Fruit fly (Drosophila melanogaster): Measurements from ENCODE around the gene C3G.

C3G gene

DNA sequence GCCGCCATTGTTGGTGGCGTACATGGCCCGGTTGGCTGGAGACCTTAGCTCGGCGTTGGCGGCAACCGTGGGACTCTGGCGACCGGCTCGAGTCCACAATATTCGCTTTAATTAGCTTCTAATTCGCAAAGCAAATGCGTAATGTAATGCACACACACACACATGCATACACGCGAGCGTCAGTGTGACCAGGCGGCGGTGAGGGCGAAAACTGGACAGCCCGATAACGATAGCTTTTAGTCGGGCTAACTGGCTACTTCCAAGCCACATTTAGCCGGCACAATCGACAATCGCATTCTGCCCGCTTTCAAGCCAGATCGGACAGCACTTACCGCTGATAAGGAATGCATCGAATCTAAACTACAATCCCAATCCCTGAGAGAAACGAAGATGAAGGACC is 17.3 kb upstream of the C3G start, which contains the start of the genes Nf-YC and xit (continued):
- TF ChIP-seq sim (GFP tag; IDR thresholded peaks at IDR 0.05) (no peak), hth (optimal IDR thresholded peaks at IDR 0.05) (no peak), CG10565 (GFP tag; optimal IDR thresholded peaks at IDR 0.05) (no peak), slp2 (GFP tag; optimal IDR thresholded peaks at IDR 0.05) (no peak), Dip3 (GFP tag; optimal IDR thresholded peaks at IDR 0.05) (no peak), cad (GFP tag; optimal IDR thresholded peaks at IDR 0.05) (no peak), pros (GFP tag; optimal IDR thresholded peaks at IDR 0.05) (no peak), z (GFP tag; IDR thresholded peaks at IDR 0.05) (no peak), Eip74EF (GFP tag; optimal IDR thresholded peaks at IDR 0.05) (no peak), CG11398 (GFP tag; optimal IDR thresholded peaks at IDR 0.05) (no peak), Optix (GFP tag; IDR thresholded peaks at IDR 0.05) (no peak), Opbp (GFP tag; IDR thresholded peaks at IDR 0.05; ENCODE audit: partially characterized antibody) (peak; percentile 57; the same call in 1 of the 3 replicates), Ets97D (GFP tag; optimal IDR thresholded peaks at IDR 0.05) (peak; percentile 40), CG8359 (GFP tag; optimal IDR thresholded peaks at IDR 0.05; ENCODE audit: borderline replicate concordance) (no peak), bcd (GFP tag; optimal IDR thresholded peaks at IDR 0.05) (no peak), CG2120 (GFP tag; optimal IDR thresholded peaks at IDR 0.05) (peak; percentile 54), az2 (GFP tag; optimal IDR thresholded peaks at IDR 0.05) (no peak), Usf (GFP tag; optimal IDR thresholded peaks at IDR 0.05) (no peak), CHES-1-like (GFP tag; optimal IDR thresholded peaks at IDR 0.05) (peak; percentile 50), Dfd (GFP tag; optimal IDR thresholded peaks at IDR 0.05) (no peak), CG12071 (GFP tag; optimal IDR thresholded peaks at IDR 0.05) (no peak), Chrac-16 (GFP tag; optimal IDR thresholded peaks at IDR 0.05) (no peak), CG7271 (tag; optimal IDR thresholded peaks at IDR 0.05) (no peak), dan (GFP tag; IDR thresholded peaks at IDR 0.05) (no peak), CG4404 (GFP tag; IDR thresholded peaks at IDR 0.05) (no peak), sqz (GFP tag; optimal IDR thresholded peaks at IDR 0.05) (no peak), sob (GFP tag; IDR thresholded peaks at IDR 0.05) (0 out of 2 replicates have a peak, but pooled peaks have one; percentile 23), cato (GFP tag; optimal IDR thresholded peaks at IDR 0.05; ENCODE audit: borderline replicate concordance) (no peak), aop (GFP tag; IDR thresholded peaks at IDR 0.05) (no peak), CG14667 (GFP tag; IDR thresholded peaks at IDR 0.05) (no peak), exex (tag; optimal IDR thresholded peaks at IDR 0.05) (no peak), CG15479 (GFP tag; optimal IDR thresholded peaks at IDR 0.05) (peak; percentile 27), CG7745 (tag; optimal IDR thresholded peaks at IDR 0.05) (no peak), CG31441 (GFP tag; IDR thresholded peaks at IDR 0.05) (no peak), CG7963 (GFP tag; IDR thresholded peaks at IDR 0.05; ENCODE audit: partially characterized antibody) (0 out of 3 replicates have a peak, but pooled peaks have one; percentile 22), CG2129 (GFP tag; IDR thresholded peaks at IDR 0.05; ENCODE audit: partially characterized antibody) (no peak), danr (GFP tag; IDR thresholded peaks at IDR 0.05) (no peak), unc-4 (GFP tag; IDR thresholded peaks at IDR 0.05; ENCODE audit: partially characterized antibody) (peak; percentile 63), Poxn (GFP tag; IDR thresholded peaks at IDR 0.05) (no peak), sr (GFP tag; IDR thresholded peaks at IDR 0.05) (no peak), dmrt11E (tag; optimal IDR thresholded peaks at IDR 0.05) (no peak), CG9215 (GFP tag; IDR thresholded peaks at IDR 0.05) (no peak), Asciz (GFP tag; optimal IDR thresholded peaks at IDR 0.05) (no peak), run (tag; optimal IDR thresholded peaks at IDR 0.05) (no peak), pita (GFP tag; optimal IDR thresholded peaks at IDR 0.05) (no peak), Hr3 (GFP tag; optimal IDR thresholded peaks at IDR 0.05) (no peak), schlank (tag; optimal IDR thresholded peaks at IDR 0.05) (no peak), CG1792 (GFP tag; optimal IDR thresholded peaks at IDR 0.05) (no peak), Dek (tag; optimal IDR thresholded peaks at IDR 0.05) (no peak), CG9876 (GFP tag; optimal IDR thresholded peaks at IDR 0.05) (no peak), NC2β (GFP tag; optimal IDR thresholded peaks at IDR 0.05) (peak; percentile 14), fd3F (GFP tag; optimal IDR thresholded peaks at IDR 0.05) (no peak)

Data from whole organism, embryonic.